Fruit fly (Drosophila melanogaster) Kc167 (cell line): ENCODE measurements around the gene CG14689.

Experiments used
- Myc ChIP-seq: fragments of >200 bp; optimal IDR thresholded peaks from 2 replicates; lab custom pipeline; 2017; ENCODE audit warnings: missing external identifiers
- Sin3A ChIP-seq: fragments of >200 bp; optimal IDR thresholded peaks from 2 replicates; lab custom pipeline; 2018; ENCODE audit warnings: missing external identifiers
- h ChIP-seq: fragments of >200 bp; optimal IDR thresholded peaks from 3 replicates; lab custom pipeline; 2018; ENCODE audit warnings: missing external identifiers

DNA sequence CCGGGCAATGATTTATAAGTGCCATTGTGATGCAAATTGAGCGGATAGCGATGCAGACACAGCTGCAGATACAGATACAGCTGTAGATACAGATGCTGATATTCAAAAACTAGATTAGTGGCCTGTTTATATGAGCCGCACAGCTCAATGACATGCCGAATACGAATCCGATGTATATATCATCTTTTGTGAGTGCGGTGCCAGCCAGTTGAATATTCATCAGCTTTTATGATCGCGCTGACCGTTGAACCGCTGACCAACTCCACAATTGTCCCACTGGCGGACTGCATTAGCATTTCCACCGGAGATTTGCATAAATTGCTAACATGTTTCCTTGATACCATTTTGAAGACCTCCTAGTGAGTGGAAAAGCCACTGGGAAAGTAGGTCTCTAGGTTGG, 23.7 kb downstream of the CG14689 start:
- no peak for TF ChIP-seq Myc (lab: Kevin White, UChicago)
- TF ChIP-seq Sin3A (lab: Kevin White, UChicago) = no peak
- no peak for TF ChIP-seq h (lab: Kevin White, UChicago)
